5 worm cellular contexts compared by ENCODE assay signal in the genomic region with DNA sequence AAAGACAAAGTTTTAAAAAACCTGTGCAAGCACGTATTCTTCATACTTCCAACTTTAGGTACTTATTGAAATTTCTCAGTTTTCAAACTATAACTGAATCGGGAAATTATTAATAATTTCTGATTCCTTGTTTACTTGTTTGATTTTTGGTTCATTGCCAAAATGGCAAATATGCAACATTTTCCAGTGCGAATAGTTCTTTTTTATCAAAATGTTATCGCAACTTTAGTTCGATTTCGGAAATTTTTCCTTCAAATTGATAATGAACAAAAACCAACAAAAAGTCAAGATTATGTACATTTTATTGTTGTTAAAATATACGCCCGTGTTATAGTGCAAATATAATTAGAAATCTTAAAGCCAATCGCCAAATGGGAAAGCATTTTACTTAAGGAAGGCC.
A peak's percentile ranks its signal among the peaks of the same experiment; 100 is the strongest.
TF ChIP-seq lines count a peak whose summit lies in the region.

No protein-coding gene starts in this region.

TF ChIP-seq in whole organism, L1 larva, 84 proteins besides CTCF, POLR2A, EP300 and RAD21:
- TF ChIP-seq sup-37 (GFP tag; optimal IDR thresholded peaks at IDR 0.05; lab: Kevin White, UChicago) (no peak), elt-2 (tag; optimal IDR thresholded peaks at IDR 0.05; lab: Kevin White, UChicago) (peak; percentile 33)

TF ChIP-seq in whole organism, L2 larva, 48 proteins besides CTCF, POLR2A, EP300 and RAD21:
- TF ChIP-seq ztf-1 (GFP tag; conservative IDR thresholded peaks at IDR 0.05; lab: Robert Waterston, UW) (no peak), ama-1 (optimal IDR thresholded peaks at IDR 0.05; lab: Kevin White, UChicago) (no peak), alr-1 (tag; optimal IDR thresholded peaks at IDR 0.05; lab: Kevin White, UChicago) (no peak), fos-1 (tag; optimal IDR thresholded peaks at IDR 0.05; lab: Kevin White, UChicago) (peak; percentile 45)

TF ChIP-seq in whole organism, L3 larva, 47 proteins besides CTCF, POLR2A, EP300 and RAD21:
- TF ChIP-seq elt-2 (tag; optimal IDR thresholded peaks at IDR 0.05; lab: Kevin White, UChicago) (peak; percentile 55), lin-39 (tag; optimal IDR thresholded peaks at IDR 0.05; lab: Kevin White, UChicago) (no peak), pha-4 (tag; optimal IDR thresholded peaks at IDR 0.05; lab: Kevin White, UChicago) (peak; percentile 56)
TF ChIP-seq in whole organism, L3 larva: peak in this region for 2.

TF ChIP-seq in whole organism, L4 larva, 104 proteins besides CTCF, POLR2A, EP300 and RAD21:
- TF ChIP-seq pqm-1 (tag; optimal IDR thresholded peaks at IDR 0.05; lab: Kevin White, UChicago) (peak; percentile 3), nhr-28 (tag; optimal IDR thresholded peaks at IDR 0.05; lab: Kevin White, UChicago) (no peak), ama-1 (optimal IDR thresholded peaks at IDR 0.05; lab: Kevin White, UChicago) (no peak), daf-16 (GFP tag; optimal IDR thresholded peaks at IDR 0.05; lab: Kevin White, UChicago) (no peak), daf-16 (tag; optimal IDR thresholded peaks at IDR 0.05; lab: Kevin White, UChicago) (peak; percentile 10)

TF ChIP-seq in whole organism, young adult, 124 proteins besides CTCF, POLR2A, EP300 and RAD21:
- TF ChIP-seq lsl-1 (GFP tag; optimal IDR thresholded peaks at IDR 0.05; lab: Kevin White, UChicago) = no peak
- peak; percentile 13 for TF ChIP-seq nhr-80 (tag; optimal IDR thresholded peaks at IDR 0.05; lab: Kevin White, UChicago)
- no peak for TF ChIP-seq ceh-100 (GFP tag; IDR thresholded peaks at IDR 0.05; lab: Robert Waterston, UW)
TF ChIP-seq in whole organism, young adult: peak in this region for 1.
